Worm (Caenorhabditis elegans): ENCODE data around the gene sir-2.3.

Gene sir-2.3

ce11 chrX:13354672-13355407, 23.4 kb downstream of the sir-2.3 start (continued):
- no peak for TF ChIP-seq unc-39 (tag; optimal IDR thresholded peaks at IDR 0.05)
- no peak for TF ChIP-seq unc-130 (GFP tag; optimal IDR thresholded peaks at IDR 0.05)
- TF ChIP-seq snpc-1.2 (GFP tag; IDR thresholded peaks at IDR 0.05), result no peak
- no peak for TF ChIP-seq egl-27 (tag; optimal IDR thresholded peaks at IDR 0.05)
- peak; percentile 23 for TF ChIP-seq mes-2 (tag; optimal IDR thresholded peaks at IDR 0.05; ENCODE audit: poor library complexity, severe bottlenecking)
- no peak for TF ChIP-seq pqm-1 (tag; optimal IDR thresholded peaks at IDR 0.05)
- no peak for TF ChIP-seq pha-4 (GFP tag; IDR thresholded peaks at IDR 0.05)
- no peak for TF ChIP-seq pha-4 (tag; optimal IDR thresholded peaks at IDR 0.05)
- TF ChIP-seq dmd-6 (GFP tag; IDR thresholded peaks at IDR 0.05), result peak; percentile 86
- no peak for TF ChIP-seq ztf-11 (tag; optimal IDR thresholded peaks at IDR 0.05)
- TF ChIP-seq arid-1 (GFP tag; conservative IDR thresholded peaks at IDR 0.05), result no peak
- TF ChIP-seq mdt-29 (GFP tag; IDR thresholded peaks at IDR 0.05), result no peak
- no peak for TF ChIP-seq madf-5 (GFP tag; IDR thresholded peaks at IDR 0.05)
- TF ChIP-seq duxl-1 (tag; optimal IDR thresholded peaks at IDR 0.05; ENCODE audit: poor library complexity), result no peak
- no peak for TF ChIP-seq ceh-28 (tag; optimal IDR thresholded peaks at IDR 0.05)
- no peak for TF ChIP-seq madf-9 (GFP tag; conservative IDR thresholded peaks at IDR 0.05)
- TF ChIP-seq lin-1 (GFP tag; IDR thresholded peaks at IDR 0.05), result peak; percentile 29; the same call in 1 of the 2 replicates
- TF ChIP-seq fkh-10 (GFP tag; optimal IDR thresholded peaks at IDR 0.05), result no peak
- peak; percentile 98 for TF ChIP-seq aha-1 (tag)
- TF ChIP-seq zip-2 (tag; optimal IDR thresholded peaks at IDR 0.05), result no peak
- peak; percentile 9 for TF ChIP-seq T20F7.1 (GFP tag; optimal IDR thresholded peaks at IDR 0.05)
- TF ChIP-seq nhr-42 (GFP tag; IDR thresholded peaks at IDR 0.05), result no peak
- peak in 1 of 2 experiments; percentile 27 for TF ChIP-seq lsy-2 (tag; optimal IDR thresholded peaks at IDR 0.05)

ce11 chrX:13356469-13356868, 25.0 kb downstream of the sir-2.3 start:
- TF ChIP-seq mdl-1 (tag; optimal IDR thresholded peaks at IDR 0.05) (peak; percentile 89 to 92), lin-1 (GFP tag; IDR thresholded peaks at IDR 0.05) (peak; percentile 90), hlh-11 (tag; optimal IDR thresholded peaks at IDR 0.05) (peak; percentile 94), daf-16 (GFP tag; optimal IDR thresholded peaks at IDR 0.05) (no peak), daf-16 (tag; optimal IDR thresholded peaks at IDR 0.05) (peak; percentile 35), dmd-8 (GFP tag; IDR thresholded peaks at IDR 0.05) (no peak), gei-8 (GFP tag; optimal IDR thresholded peaks at IDR 0.05) (peak; percentile 94), mes-2 (tag; optimal IDR thresholded peaks at IDR 0.05; ENCODE audit: poor library complexity, severe bottlenecking) (peak; percentile 46), daf-8 (GFP tag; IDR thresholded peaks at IDR 0.05) (no peak), hlh-30 (tag; optimal IDR thresholded peaks at IDR 0.05; ENCODE audit: insufficient read depth) (peak; percentile 84), dve-1 (tag; optimal IDR thresholded peaks at IDR 0.05; ENCODE audit: insufficient read depth) (peak; percentile 92), mep-1 (tag; optimal IDR thresholded peaks at IDR 0.05) (peak; percentile 80), mdt-29 (GFP tag; IDR thresholded peaks at IDR 0.05) (0 out of 2 replicates have a peak, but pooled peaks have one; percentile 60), nhr-76 (tag; optimal IDR thresholded peaks at IDR 0.05) (peak; percentile 57), T26A8.4 (GFP tag; IDR thresholded peaks at IDR 0.05) (0 out of 2 replicates have a peak, but pooled peaks have one; percentile 40), mxl-2 (GFP tag; conservative IDR thresholded peaks at IDR 0.05) (peak; percentile 77; the same call in 1 of the 2 replicates), lsy-2 (tag; optimal IDR thresholded peaks at IDR 0.05) (peak; percentile 60 to 71), nhr-48 (tag; optimal IDR thresholded peaks at IDR 0.05) (peak; percentile 98), sdz-12 (GFP tag; optimal IDR thresholded peaks at IDR 0.05) (no peak), nhr-77 (tag; optimal IDR thresholded peaks at IDR 0.05) (peak; percentile 75), nhr-10 (tag; optimal IDR thresholded peaks at IDR 0.05) (peak; percentile 78), nhr-6 (tag; optimal IDR thresholded peaks at IDR 0.05) (peak; percentile 14), nhr-28 (tag; optimal IDR thresholded peaks at IDR 0.05) (peak; percentile 92), mxl-3 (GFP tag; optimal IDR thresholded peaks at IDR 0.05) (peak; percentile 97), nhr-102 (tag; optimal IDR thresholded peaks at IDR 0.05) (peak; percentile 57), rbr-2 (tag; optimal IDR thresholded peaks at IDR 0.05) (no peak), dmd-6 (GFP tag; IDR thresholded peaks at IDR 0.05) (peak; percentile 98), saeg-2 (GFP tag; IDR thresholded peaks at IDR 0.05) (0 out of 2 replicates have a peak, but pooled peaks have one; percentile 51), zfp-2 (tag; optimal IDR thresholded peaks at IDR 0.05) (no peak), aha-1 (tag) (peak; percentile 100), zip-2 (tag; optimal IDR thresholded peaks at IDR 0.05) (no peak), nhr-11 (tag; optimal IDR thresholded peaks at IDR 0.05) (peak; percentile 70), ztf-7 (tag; optimal IDR thresholded peaks at IDR 0.05) (no peak)

Data from whole organism, L4 larva.